Fruit fly (Drosophila melanogaster) whole organism, wandering third instar larva: ENCODE measurements around the gene loaf.

ENCODE experiments used
- Abd-B ChIP-seq: fragments of >200 bp; optimal IDR thresholded peaks from 2 replicates; lab custom pipeline; 2017; ENCODE audit warnings: missing biosample characterization, missing genetic modification characterization
- CG9705 ChIP-seq: fragments of 200-800 bp; sonication (Bioruptor generic); optimal IDR thresholded peaks from 2 replicates; lab custom pipeline; 2018; ENCODE audit warnings: missing biosample characterization, mild to moderate bottlenecking, missing genetic modification characterization
- Vsx2 ChIP-seq: fragments of 200-300, 225-300 bp; sonication (Bioruptor generic); optimal IDR thresholded peaks from 2 replicates; lab custom pipeline; 2018; ENCODE audit warnings: missing biosample characterization, missing genetic modification characterization; ENCODE audit not compliant: partially characterized antibody
- sage ChIP-seq: fragments of 200-800 bp; sonication (Bioruptor generic); optimal IDR thresholded peaks from 2 replicates; lab custom pipeline; 2016; ENCODE audit warnings: missing biosample characterization, mild to moderate bottlenecking, missing genetic modification characterization
- tai ChIP-seq: sonication (Bioruptor generic); optimal IDR thresholded peaks from 2 replicates; lab custom pipeline; 2016; ENCODE audit warnings: missing biosample characterization, missing genetic modification characterization

dm6 chr3L:11695827-11696226 is 70.2 kb downstream of the loaf start:
- TF ChIP-seq sage (GFP tag; lab: Kevin White, UChicago): no peak
- peak; percentile 77 for TF ChIP-seq Vsx2 (GFP tag; lab: Kevin White, UChicago)
- no peak for TF ChIP-seq CG9705 (GFP tag; lab: Kevin White, UChicago)
- TF ChIP-seq tai (GFP tag; lab: Kevin White, UChicago): no peak
- TF ChIP-seq Abd-B (GFP tag; lab: Kevin White, UChicago): no peak
